Worm (Caenorhabditis elegans) whole organism, L1 larva: Measurements from ENCODE around the gene lite-1.

Experiments used
- C04F5.9 ChIP-seq: sonication (generic microtip); optimal IDR thresholded peaks from 2 replicates; lab custom pipeline; 2016; ENCODE audit warnings: missing genetic modification characterization, missing compliant biosample characterization
- C34B4.2 ChIP-seq: sonication (generic microtip); optimal IDR thresholded peaks from 2 replicates; lab custom pipeline; 2017; ENCODE audit warnings: mild to moderate bottlenecking, missing genetic modification characterization, missing compliant biosample characterization
- aha-1 ChIP-seq: fragments of 150-350 bp; optimal IDR thresholded peaks from 2 replicates; lab custom pipeline; 2014; ENCODE audit warnings: missing biosample characterization, missing genetic modification characterization
- alr-1 ChIP-seq: fragments of 200-800 bp; sonication (Bioruptor generic); optimal IDR thresholded peaks from 2 replicates; lab custom pipeline; 2018; ENCODE audit warnings: borderline replicate concordance, mild to moderate bottlenecking, missing genetic modification characterization, missing compliant biosample characterization
- blmp-1 ChIP-seq: fragments of 150-350 bp; optimal IDR thresholded peaks from 2 replicates; lab custom pipeline; 2014; ENCODE audit warnings: missing biosample characterization, missing genetic modification characterization
- ceh-63 ChIP-seq: fragments of 200-800 bp; sonication (Bioruptor generic); optimal IDR thresholded peaks from 2 replicates; lab custom pipeline; 2018; ENCODE audit warnings: mild to moderate bottlenecking, missing genetic modification characterization, missing compliant biosample characterization
- ceh-82 ChIP-seq, 3 experiments: fragments of 150-350 bp in 1 of 3; sonication (generic microtip) in 2 of 3; optimal IDR thresholded peaks; 2 replicates each; lab custom pipeline; 2014 to 2017; ENCODE audit warnings: missing biosample characterization in 3 of 3, missing genetic modification characterization in 3 of 3
- ceh-88 ChIP-seq: fragments of 200-800 bp; sonication (Bioruptor generic); IDR thresholded peaks from 2 replicates; pipeline ENCODE4 v1.3.6; 2022; ENCODE audit warnings: missing genetic modification characterization, missing compliant biosample characterization
- ces-1 ChIP-seq: fragments of 150-350 bp; optimal IDR thresholded peaks from 2 replicates; lab custom pipeline; 2014; ENCODE audit warnings: missing biosample characterization, missing genetic modification reagents, missing genetic modification characterization
- dsc-1 ChIP-seq: sonication (generic microtip); optimal IDR thresholded peaks from 2 replicates; lab custom pipeline; 2016; ENCODE audit warnings: mild to moderate bottlenecking, missing genetic modification characterization, missing compliant biosample characterization
- egl-13 ChIP-seq: sonication (generic microtip); optimal IDR thresholded peaks from 2 replicates; lab custom pipeline; 2016; ENCODE audit warnings: missing genotype, missing genetic modification reagents, missing genetic modification characterization, missing compliant biosample characterization
- elt-2 ChIP-seq: sonication (generic microtip); optimal IDR thresholded peaks from 2 replicates; lab custom pipeline; 2016; ENCODE audit warnings: missing genetic modification characterization, mild to moderate bottlenecking, inconsistent platforms, missing compliant biosample characterization, missing genetic modification reagents
- elt-3 ChIP-seq, 6 experiments: fragments of 150-350 bp in 1 of 6; sonication (generic microtip); optimal IDR thresholded peaks; 2 replicates each; lab custom pipeline; 2017 to 2018; ENCODE audit warnings: missing biosample characterization in 6 of 6, missing genetic modification characterization in 6 of 6, inconsistent platforms in 1 of 6
- fos-1 ChIP-seq: fragments of 150-350 bp; optimal IDR thresholded peaks from 2 replicates; lab custom pipeline; 2014; ENCODE audit warnings: missing biosample characterization, missing genetic modification characterization
- hlh-4 ChIP-seq: sonication (generic microtip); optimal IDR thresholded peaks from 2 replicates; lab custom pipeline; 2016; ENCODE audit warnings: mild to moderate bottlenecking, missing genetic modification characterization, missing compliant biosample characterization
- hpl-2 ChIP-seq: fragments of 150-350 bp; optimal IDR thresholded peaks from 2 replicates; lab custom pipeline; 2014; ENCODE audit warnings: missing biosample characterization, missing genetic modification reagents, missing genetic modification characterization
- irx-1 ChIP-seq: sonication (generic microtip); optimal IDR thresholded peaks from 2 replicates; lab custom pipeline; 2016; ENCODE audit warnings: missing genetic modification characterization, missing compliant biosample characterization
- jun-1 ChIP-seq: fragments of 150-350 bp; optimal IDR thresholded peaks from 2 replicates; lab custom pipeline; 2014; ENCODE audit warnings: missing biosample characterization, missing genetic modification reagents, missing genetic modification characterization
- lin-13 ChIP-seq: fragments of 150-350 bp; optimal IDR thresholded peaks from 2 replicates; lab custom pipeline; 2014; ENCODE audit warnings: missing biosample characterization, missing genetic modification reagents, missing genetic modification characterization
- lin-15B ChIP-seq: fragments of 150-350 bp; sonication (generic microtip); optimal IDR thresholded peaks from 3 replicates; lab custom pipeline; 2014; ENCODE audit warnings: missing biosample characterization, missing genetic modification characterization
- lin-35 ChIP-seq, 2 experiments: fragments of 150-350 bp; optimal IDR thresholded peaks; 2 replicates each; lab custom pipeline; 2014; ENCODE audit warnings: missing biosample characterization in 2 of 2, missing genetic modification characterization in 2 of 2, missing genetic modification reagents in 2 of 2
- lin-39 ChIP-seq: fragments of 150-350 bp; optimal IDR thresholded peaks from 2 replicates; lab custom pipeline; 2014; ENCODE audit warnings: missing biosample characterization, missing genetic modification reagents, missing genetic modification characterization
- lir-3 ChIP-seq: sonication (generic microtip); optimal IDR thresholded peaks from 2 replicates; lab custom pipeline; 2016; ENCODE audit warnings: mild to moderate bottlenecking, missing genetic modification characterization, moderate library complexity, missing compliant biosample characterization; ENCODE audit not compliant: poor library complexity
- lsy-2 ChIP-seq, 2 experiments: fragments of 150-350 bp; optimal IDR thresholded peaks; 2 replicates each; lab custom pipeline; 2014; ENCODE audit warnings: missing biosample characterization in 2 of 2, missing genetic modification characterization in 2 of 2
- mdl-1 ChIP-seq, 2 experiments: fragments of 150-350 bp; optimal IDR thresholded peaks; 2 replicates each; lab custom pipeline; 2014 to 2017; ENCODE audit warnings: missing biosample characterization in 2 of 2, missing genetic modification characterization in 2 of 2, inconsistent platforms in 1 of 2
- nhr-11 ChIP-seq: fragments of 150-350 bp; optimal IDR thresholded peaks from 2 replicates; lab custom pipeline; 2014; ENCODE audit warnings: missing biosample characterization, missing genetic modification characterization
- nhr-20 ChIP-seq: sonication (generic microtip); optimal IDR thresholded peaks from 2 replicates; lab custom pipeline; 2016; ENCODE audit warnings: mild to moderate bottlenecking, missing genetic modification characterization, missing compliant biosample characterization
- nhr-28 ChIP-seq: fragments of 150-350 bp; optimal IDR thresholded peaks from 2 replicates; lab custom pipeline; 2014; ENCODE audit warnings: missing biosample characterization, missing genetic modification characterization
- nhr-71 ChIP-seq: sonication (generic microtip); optimal IDR thresholded peaks from 2 replicates; lab custom pipeline; 2016; ENCODE audit warnings: mild to moderate bottlenecking, missing genetic modification characterization, moderate library complexity, missing compliant biosample characterization
- nhr-84 ChIP-seq: sonication (generic microtip); optimal IDR thresholded peaks from 2 replicates; lab custom pipeline; 2017; ENCODE audit warnings: missing biosample characterization, missing genetic modification characterization
- nhr-90 ChIP-seq: sonication (generic microtip); optimal IDR thresholded peaks from 2 replicates; lab custom pipeline; 2016; ENCODE audit warnings: mild to moderate bottlenecking, missing genetic modification characterization, missing compliant biosample characterization; ENCODE audit not compliant: poor library complexity
- pqm-1 ChIP-seq: sonication (generic microtip); optimal IDR thresholded peaks from 3 replicates; lab custom pipeline; 2017; ENCODE audit warnings: missing biosample characterization, missing genetic modification characterization
- rnt-1 ChIP-seq: sonication (generic microtip); optimal IDR thresholded peaks from 2 replicates; lab custom pipeline; 2016; ENCODE audit warnings: mild to moderate bottlenecking, missing genetic modification characterization, moderate library complexity, missing compliant biosample characterization
- skn-1 ChIP-seq: fragments of 150-350 bp; optimal IDR thresholded peaks from 2 replicates; lab custom pipeline; 2014; ENCODE audit warnings: missing biosample characterization, missing genetic modification characterization
- snpc-4 ChIP-seq: fragments of 150-350 bp; optimal IDR thresholded peaks from 2 replicates; lab custom pipeline; 2014; ENCODE audit warnings: missing biosample characterization, missing genetic modification characterization
- snu-23 ChIP-seq: sonication (generic microtip); optimal IDR thresholded peaks from 2 replicates; lab custom pipeline; 2016; ENCODE audit warnings: missing genetic modification characterization, missing compliant biosample characterization
- tbx-2 ChIP-seq: sonication (generic microtip); optimal IDR thresholded peaks from 2 replicates; lab custom pipeline; 2016; ENCODE audit warnings: missing genetic modification characterization, missing compliant biosample characterization
- tlp-1 ChIP-seq: fragments of 150-350 bp; optimal IDR thresholded peaks from 2 replicates; lab custom pipeline; 2014; ENCODE audit warnings: missing biosample characterization, missing genetic modification characterization
- unc-30 ChIP-seq: sonication (generic microtip); optimal IDR thresholded peaks from 2 replicates; lab custom pipeline; 2017; ENCODE audit warnings: missing biosample characterization, missing genetic modification characterization
- unc-62 ChIP-seq: fragments of 150-350 bp; optimal IDR thresholded peaks from 2 replicates; lab custom pipeline; 2014; ENCODE audit warnings: missing biosample characterization, missing genetic modification reagents, missing genetic modification characterization
- unc-86 ChIP-seq: sonication (generic microtip); optimal IDR thresholded peaks from 2 replicates; lab custom pipeline; 2016; ENCODE audit warnings: missing genetic modification characterization, missing compliant biosample characterization
- unc-98 ChIP-seq: fragments of 200-800 bp; sonication (Bioruptor generic); IDR thresholded peaks from 2 replicates; pipeline ENCODE4 v1.3.6; 2022; ENCODE audit warnings: missing genetic modification characterization, missing compliant biosample characterization
- zip-4 ChIP-seq: fragments of 200-800 bp; sonication (Bioruptor generic); optimal IDR thresholded peaks from 2 replicates; lab custom pipeline; 2018; ENCODE audit warnings: mild to moderate bottlenecking, missing genetic modification characterization, moderate library complexity, missing compliant biosample characterization
- ztf-11 ChIP-seq, 2 experiments: sonication (generic microtip); optimal IDR thresholded peaks; 2 replicates each; lab custom pipeline; 2016 to 2017; ENCODE audit warnings: missing genetic modification characterization in 2 of 2, missing biosample characterization in 1 of 2, missing compliant biosample characterization in 1 of 2
- ztf-4 ChIP-seq: fragments of 150-350 bp; optimal IDR thresholded peaks from 2 replicates; lab custom pipeline; 2014; ENCODE audit warnings: missing biosample characterization, missing genetic modification characterization

Gene lite-1

ce11 chrX:6207687-6208088 lies 22.9 kb downstream of the lite-1 start, which contains the start of gene T13C5.6 (continued):
- peak; percentile 92 for TF ChIP-seq dsc-1 (tag; lab: Kevin White, UChicago)
- TF ChIP-seq tbx-2 (tag; lab: Kevin White, UChicago) = peak; percentile 91
- TF ChIP-seq C34B4.2 (tag; lab: Kevin White, UChicago) = no peak
- TF ChIP-seq egl-13 (tag; lab: Kevin White, UChicago) = peak; percentile 92
- TF ChIP-seq ceh-82 (tag; optimal IDR thresholded peaks at IDR 0.05; lab: Kevin White, UChicago) = peak; percentile 52 to 85 (median 81)
- TF ChIP-seq C04F5.9 (tag; lab: Kevin White, UChicago) = peak; percentile 63
- no peak for TF ChIP-seq unc-30
- peak; percentile 95 for TF ChIP-seq snu-23 (GFP tag; lab: Kevin White, UChicago)
- 0 out of 2 replicates have a peak, but pooled peaks have one; percentile 20 for TF ChIP-seq unc-98 (GFP tag; lab: Robert Waterston, UW)
- peak; percentile 69 to 85 for TF ChIP-seq lin-35 (GFP tag; optimal IDR thresholded peaks at IDR 0.05; lab: Kevin White, UChicago)
- peak in 1 of 2 experiments; percentile 86 for TF ChIP-seq ztf-11 (tag; optimal IDR thresholded peaks at IDR 0.05; lab: Kevin White, UChicago)
- no peak for TF ChIP-seq pqm-1 (tag; lab: Kevin White, UChicago)
- peak; percentile 4 for TF ChIP-seq aha-1 (tag; lab: Kevin White, UChicago)
- peak; percentile 92 for TF ChIP-seq nhr-71 (tag; lab: Kevin White, UChicago)
- peak; percentile 70 for TF ChIP-seq lin-13
- no peak for TF ChIP-seq alr-1 (tag; lab: Kevin White, UChicago)
- TF ChIP-seq nhr-11 = no peak
- TF ChIP-seq snpc-4 (tag; lab: Kevin White, UChicago) = peak; percentile 57
- TF ChIP-seq nhr-84 (tag; lab: Kevin White, UChicago) = no peak
- TF ChIP-seq skn-1 = peak; percentile 86
- no peak for TF ChIP-seq hlh-4 (tag; lab: Kevin White, UChicago)
- TF ChIP-seq lin-15B = peak; percentile 17
- peak; percentile 81 for TF ChIP-seq ztf-4 (tag; lab: Kevin White, UChicago)
- peak; percentile 64 for TF ChIP-seq ceh-88 (GFP tag; lab: Robert Waterston, UW)
- peak; percentile 66 for TF ChIP-seq jun-1
- no peak for TF ChIP-seq unc-62 (GFP tag; lab: Kevin White, UChicago)
- TF ChIP-seq nhr-28 (tag; lab: Kevin White, UChicago) = no peak
- TF ChIP-seq lir-3 (tag; lab: Kevin White, UChicago) = peak; percentile 96
- peak; percentile 97 for TF ChIP-seq rnt-1 (tag; lab: Kevin White, UChicago)
- peak; percentile 93 for TF ChIP-seq nhr-90 (tag; lab: Kevin White, UChicago)
- peak in 1 of 2 experiments; percentile 87 for TF ChIP-seq mdl-1 (tag; optimal IDR thresholded peaks at IDR 0.05; lab: Kevin White, UChicago)
- TF ChIP-seq zip-4 = peak; percentile 63
- no peak for TF ChIP-seq ceh-63 (GFP tag; lab: Kevin White, UChicago)
- TF ChIP-seq unc-86 (tag; lab: Kevin White, UChicago) = peak; percentile 83
- TF ChIP-seq lsy-2 (tag; optimal IDR thresholded peaks at IDR 0.05; lab: Kevin White, UChicago) = peak; percentile 79 to 88
- TF ChIP-seq elt-3 (tag; optimal IDR thresholded peaks at IDR 0.05; lab: Kevin White, UChicago) = peak in 3 of 6 experiments; percentile 10 to 61 (median 60)
- TF ChIP-seq blmp-1 = peak; percentile 62
- TF ChIP-seq elt-2 (tag; lab: Kevin White, UChicago) = peak; percentile 79
- peak; percentile 72 for TF ChIP-seq lin-39 (tag; lab: Kevin White, UChicago)
- no peak for TF ChIP-seq ces-1 (GFP tag; lab: Kevin White, UChicago)
- peak; percentile 67 for TF ChIP-seq fos-1
- peak; percentile 93 for TF ChIP-seq nhr-20 (tag; lab: Kevin White, UChicago)
- TF ChIP-seq tlp-1 (tag; lab: Kevin White, UChicago) = no peak
- peak; percentile 89 for TF ChIP-seq hpl-2
- peak; percentile 88 for TF ChIP-seq irx-1 (tag; lab: Kevin White, UChicago)
